Fruit fly (Drosophila melanogaster): ENCODE results near the gene Atx-1.

DNA sequence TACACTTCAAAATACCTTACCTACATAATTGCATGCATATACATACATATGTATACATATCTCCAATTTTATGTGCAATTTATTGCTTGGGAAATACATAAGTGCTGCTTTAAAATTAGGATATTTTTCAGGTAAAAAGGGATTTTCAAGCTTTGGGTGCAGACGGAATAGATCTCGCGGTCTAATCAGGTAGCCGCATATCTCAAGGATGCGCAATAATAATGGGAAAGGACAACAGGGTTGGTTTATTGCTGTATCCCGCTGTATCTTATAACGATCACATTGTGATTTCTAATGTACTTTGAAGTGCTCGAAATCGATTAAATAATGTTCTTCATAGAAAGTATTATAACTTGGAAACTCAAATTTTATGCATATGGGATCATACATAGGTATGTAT lies 34.7 kb downstream of the Atx-1 start:
- TF ChIP-seq CG6163 (GFP tag; IDR thresholded peaks at IDR 0.05), result no peak
- no peak for TF ChIP-seq eg (GFP tag; IDR thresholded peaks at IDR 0.05)
- no peak for TF ChIP-seq acj6 (GFP tag; optimal IDR thresholded peaks at IDR 0.05)

Data from whole organism, prepupa.